Fruit fly (Drosophila melanogaster): ENCODE results near the gene CG43638.

The CG43638 gene

dm6 chr3L:12060101-12060500 is 15.7 kb downstream of the CG43638 start:
- TF ChIP-seq CG8301 (tag; optimal IDR thresholded peaks at IDR 0.05) (peak; percentile 58), gl (tag; optimal IDR thresholded peaks at IDR 0.05) (no peak), CG10348 (GFP tag; IDR thresholded peaks at IDR 0.05) (no peak), Snoo (tag; optimal IDR thresholded peaks at IDR 0.05) (no peak), Ets98B (GFP tag; IDR thresholded peaks at IDR 0.05) (no peak), D1 (tag; optimal IDR thresholded peaks at IDR 0.05) (no peak), rn (GFP tag; IDR thresholded peaks at IDR 0.05) (no peak), CG14655 (GFP tag; optimal IDR thresholded peaks at IDR 0.05) (peak; percentile 44), CG17806 (tag; optimal IDR thresholded peaks at IDR 0.05) (no peak), CG4496 (GFP tag; IDR thresholded peaks at IDR 0.05) (0 out of 3 replicates have a peak, but pooled peaks have one; percentile 48)

DNA sequence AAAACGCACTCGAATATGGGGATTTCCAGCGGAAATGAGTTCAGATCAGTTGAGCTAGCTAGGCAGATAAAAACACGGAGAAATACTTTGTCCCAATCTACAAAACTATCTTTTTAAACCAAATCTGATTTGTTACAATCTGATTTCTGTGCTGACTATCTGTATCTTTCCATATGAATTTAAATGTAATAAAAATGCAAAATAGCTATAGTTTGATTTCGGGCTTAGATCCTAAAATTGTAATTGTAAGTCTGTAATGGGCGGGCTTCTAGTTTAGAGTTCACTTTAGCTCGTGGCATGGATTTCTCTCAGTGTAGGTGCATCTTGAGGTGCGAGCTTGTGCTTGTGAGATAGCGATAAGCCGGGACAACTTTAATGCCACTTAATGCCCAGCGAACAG is 17.8 kb downstream of the CG43638 start:
- TF ChIP-seq CG13204 (GFP tag; optimal IDR thresholded peaks at IDR 0.05), result no peak
- TF ChIP-seq Pif1B (GFP tag; optimal IDR thresholded peaks at IDR 0.05), result no peak
- TF ChIP-seq CG9948 (tag; optimal IDR thresholded peaks at IDR 0.05), result peak; percentile 33
- peak; percentile 31 for TF ChIP-seq CG8159 (tag; optimal IDR thresholded peaks at IDR 0.05)
- peak; percentile 15 for TF ChIP-seq CG17806 (tag; optimal IDR thresholded peaks at IDR 0.05)
- no peak for TF ChIP-seq gl (tag; optimal IDR thresholded peaks at IDR 0.05)
- TF ChIP-seq CG14655 (GFP tag; optimal IDR thresholded peaks at IDR 0.05), result peak; percentile 21
- TF ChIP-seq CG8301 (tag; optimal IDR thresholded peaks at IDR 0.05), result peak; percentile 30

- TF ChIP-seq Pif1B (GFP tag; optimal IDR thresholded peaks at IDR 0.05) (peak; percentile 28), EcR (GFP tag; optimal IDR thresholded peaks at IDR 0.05) (peak; percentile 92), Snoo (tag; optimal IDR thresholded peaks at IDR 0.05) (no peak), fd96Ca (GFP tag; IDR thresholded peaks at IDR 0.05) (peak; percentile 65; the same call in 2 of the 3 replicates), CG34367 (tag; optimal IDR thresholded peaks at IDR 0.05) (peak; percentile 59), D1 (tag; optimal IDR thresholded peaks at IDR 0.05) (no peak), CG9948 (tag; optimal IDR thresholded peaks at IDR 0.05) (peak; percentile 59), Ets98B (GFP tag; IDR thresholded peaks at IDR 0.05) (peak; percentile 49), CG14655 (GFP tag; optimal IDR thresholded peaks at IDR 0.05) (peak; percentile 77), CG32121 (GFP tag; IDR thresholded peaks at IDR 0.05) (no peak), CG17806 (tag; optimal IDR thresholded peaks at IDR 0.05) (peak; percentile 64), CG4496 (GFP tag; IDR thresholded peaks at IDR 0.05) (peak; percentile 83), rn (GFP tag; IDR thresholded peaks at IDR 0.05) (no peak), Pif1A (GFP tag; optimal IDR thresholded peaks at IDR 0.05) (peak; percentile 64), CG13204 (GFP tag; optimal IDR thresholded peaks at IDR 0.05) (peak; percentile 32), CG12605 (GFP tag; IDR thresholded peaks at IDR 0.05) (peak; percentile 71; the same call in 1 of the 2 replicates), CG8159 (tag; optimal IDR thresholded peaks at IDR 0.05) (peak; percentile 58), gl (tag; optimal IDR thresholded peaks at IDR 0.05) (peak; percentile 35), CG10348 (GFP tag; IDR thresholded peaks at IDR 0.05) (no peak), CG15710 (tag; optimal IDR thresholded peaks at IDR 0.05) (peak; percentile 59), CG8301 (tag; optimal IDR thresholded peaks at IDR 0.05) (peak; percentile 61)
These were observed 18.4 kb downstream of the CG43638 start for dm6 chr3L:12062788-12063218.

DNA sequence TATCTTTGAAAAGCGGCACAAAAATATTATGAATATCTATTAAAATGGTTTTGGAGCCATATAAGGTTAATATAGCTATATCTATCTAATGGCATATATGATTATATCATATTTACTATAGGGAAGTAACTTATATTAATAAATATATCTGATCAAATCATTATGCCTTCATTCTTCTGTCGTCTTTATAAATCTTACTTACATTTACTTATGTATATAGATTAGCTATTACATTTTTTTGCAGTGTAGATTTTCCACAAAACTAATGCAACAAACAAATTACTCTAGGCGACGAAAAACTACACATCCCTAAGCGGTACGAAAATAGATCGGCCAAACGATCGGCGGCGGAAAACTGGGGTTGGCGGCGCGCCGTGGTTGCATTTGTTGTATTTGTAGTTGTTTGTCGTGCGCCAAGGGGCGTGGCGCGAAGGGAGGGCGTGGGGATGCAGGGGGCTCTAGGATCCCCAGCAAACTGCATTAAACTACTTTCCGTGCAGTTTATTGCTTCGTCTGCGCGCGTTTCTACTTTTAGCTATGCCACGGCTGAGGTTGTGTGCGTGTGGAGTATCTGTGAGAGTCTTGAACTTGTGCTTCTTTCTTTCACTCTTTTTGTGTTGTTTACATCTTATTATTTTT is 19.2 kb downstream of the CG43638 start:
- TF ChIP-seq CG13204 (GFP tag; optimal IDR thresholded peaks at IDR 0.05) (peak; percentile 30), CG10348 (GFP tag; IDR thresholded peaks at IDR 0.05) (no peak), CG15710 (tag; optimal IDR thresholded peaks at IDR 0.05) (no peak), EcR (GFP tag; optimal IDR thresholded peaks at IDR 0.05) (peak; percentile 12), CG4496 (GFP tag; IDR thresholded peaks at IDR 0.05) (peak; percentile 33; the same call in 1 of the 3 replicates), gl (tag; optimal IDR thresholded peaks at IDR 0.05) (no peak), CG9948 (tag; optimal IDR thresholded peaks at IDR 0.05) (peak; percentile 29), CG14655 (GFP tag; optimal IDR thresholded peaks at IDR 0.05) (peak; percentile 50), D1 (tag; optimal IDR thresholded peaks at IDR 0.05) (no peak), Pif1B (GFP tag; optimal IDR thresholded peaks at IDR 0.05) (no peak), fd96Ca (GFP tag; IDR thresholded peaks at IDR 0.05) (peak; percentile 36; the same call in 1 of the 3 replicates), CG8301 (tag; optimal IDR thresholded peaks at IDR 0.05) (peak; percentile 41)

- TF ChIP-seq gl (tag; optimal IDR thresholded peaks at IDR 0.05) (no peak), Pif1B (GFP tag; optimal IDR thresholded peaks at IDR 0.05) (no peak), CG9948 (tag; optimal IDR thresholded peaks at IDR 0.05) (no peak), CG17806 (tag; optimal IDR thresholded peaks at IDR 0.05) (no peak), fd96Ca (GFP tag; IDR thresholded peaks at IDR 0.05) (no peak), rn (GFP tag; IDR thresholded peaks at IDR 0.05) (no peak), CG14655 (GFP tag; optimal IDR thresholded peaks at IDR 0.05) (no peak), CG13204 (GFP tag; optimal IDR thresholded peaks at IDR 0.05) (no peak), CG12605 (GFP tag; IDR thresholded peaks at IDR 0.05) (no peak), Snoo (tag; optimal IDR thresholded peaks at IDR 0.05) (no peak), EcR (GFP tag; optimal IDR thresholded peaks at IDR 0.05) (no peak), CG8301 (tag; optimal IDR thresholded peaks at IDR 0.05) (no peak), CG4496 (GFP tag; IDR thresholded peaks at IDR 0.05) (no peak)
These were observed 20.4 kb downstream of the CG43638 start, which contains the start of gene rols for dm6 chr3L:12064759-12065158. TSS of gene rols (minus strand) at chr3L:12064859.

DNA sequence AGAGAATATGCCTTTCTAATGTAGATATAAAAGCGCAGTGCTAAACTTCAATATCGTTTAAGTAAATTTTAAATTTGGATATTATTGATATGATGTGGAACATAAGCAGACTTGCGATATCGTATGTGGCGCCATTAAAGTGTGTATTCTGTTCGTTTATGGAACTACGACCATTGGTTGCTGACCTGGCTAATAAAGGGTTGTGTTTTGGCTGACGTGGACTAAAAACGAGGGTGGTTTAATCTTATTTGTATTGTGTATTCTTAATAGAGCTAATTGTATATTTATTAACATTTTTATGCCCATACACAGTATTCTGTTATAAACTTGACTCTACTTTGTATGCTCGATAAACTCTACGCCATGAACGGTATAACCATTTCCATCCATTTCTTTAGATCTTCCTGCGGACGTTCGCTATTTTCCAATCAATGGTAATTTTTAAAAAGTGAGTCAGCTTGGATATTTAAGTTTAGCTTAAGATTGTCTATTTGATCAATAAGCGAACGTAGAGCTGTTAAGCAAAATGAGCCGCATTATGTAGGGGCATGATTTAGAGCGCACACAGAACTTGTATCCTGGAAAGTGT is 22.4 kb downstream of the CG43638 start:
- TF ChIP-seq D1 (tag; optimal IDR thresholded peaks at IDR 0.05), result no peak
- TF ChIP-seq Pif1A (GFP tag; optimal IDR thresholded peaks at IDR 0.05), result no peak
- no peak for TF ChIP-seq CG4496 (GFP tag; IDR thresholded peaks at IDR 0.05)
- no peak for TF ChIP-seq CG34367 (tag; optimal IDR thresholded peaks at IDR 0.05)
- TF ChIP-seq Pif1B (GFP tag; optimal IDR thresholded peaks at IDR 0.05), result no peak
- TF ChIP-seq CG9948 (tag; optimal IDR thresholded peaks at IDR 0.05), result no peak
- no peak for TF ChIP-seq CG14655 (GFP tag; optimal IDR thresholded peaks at IDR 0.05)
- TF ChIP-seq EcR (GFP tag; optimal IDR thresholded peaks at IDR 0.05), result no peak

All from whole organism, pupa.